Worm (Caenorhabditis elegans) whole organism, L3 larva: ENCODE data around the gene rgs-5.

ENCODE experiments used
- R02D3.7 ChIP-seq: fragments of 150-350 bp; optimal IDR thresholded peaks from 2 replicates; lab custom pipeline; 2014; ENCODE audit warnings: missing biosample characterization, missing genetic modification characterization
- ZK546.5 ChIP-seq: sonication (generic microtip); optimal IDR thresholded peaks from 2 replicates; lab custom pipeline; 2017; ENCODE audit warnings: missing biosample characterization, missing genetic modification characterization
- aly-2 ChIP-seq: fragments of 150-350 bp; optimal IDR thresholded peaks from 2 replicates; lab custom pipeline; 2014; ENCODE audit warnings: missing biosample characterization, missing genetic modification characterization
- ama-1 ChIP-seq: fragments of 150-350 bp; optimal IDR thresholded peaks from 2 replicates; lab custom pipeline; 2018
- ceh-16 ChIP-seq: sonication (generic microtip); optimal IDR thresholded peaks from 2 replicates; lab custom pipeline; 2017; ENCODE audit warnings: missing biosample characterization, missing genetic modification characterization
- ceh-28 ChIP-seq: fragments of 150-350 bp; optimal IDR thresholded peaks from 2 replicates; lab custom pipeline; 2014; ENCODE audit warnings: missing biosample characterization, missing genetic modification reagents, missing genetic modification characterization
- daf-12 ChIP-seq: fragments of 150-350 bp; optimal IDR thresholded peaks from 2 replicates; lab custom pipeline; 2014; ENCODE audit warnings: missing biosample characterization, missing genetic modification reagents, missing genetic modification characterization
- egl-27 ChIP-seq: sonication (generic microtip); optimal IDR thresholded peaks from 4 replicates; lab custom pipeline; 2017; ENCODE audit warnings: missing biosample characterization, missing genetic modification reagents, missing genetic modification characterization
- elt-1 ChIP-seq: fragments of 150-350 bp; optimal IDR thresholded peaks from 2 replicates; lab custom pipeline; 2014; ENCODE audit warnings: missing biosample characterization, missing genetic modification characterization
- elt-2 ChIP-seq: sonication (generic microtip); optimal IDR thresholded peaks from 2 replicates; lab custom pipeline; 2016; ENCODE audit warnings: missing genetic modification reagents, mild to moderate bottlenecking, missing genetic modification characterization, missing compliant biosample characterization
- elt-3 ChIP-seq, 3 experiments: fragments of 150-350 bp in 1 of 3; sonication (generic microtip) in 2 of 3; optimal IDR thresholded peaks; 2 replicates in 2 of 3; 4 replicates in 1 of 3; lab custom pipeline; 2014 to 2017; ENCODE audit warnings: missing biosample characterization in 3 of 3, missing genetic modification characterization in 3 of 3
- eor-1 ChIP-seq, 2 experiments: fragments of 150-350 bp; optimal IDR thresholded peaks; 2 replicates each; lab custom pipeline; 2014 to 2018; ENCODE audit warnings: missing biosample characterization in 2 of 2, missing genetic modification characterization in 2 of 2
- fkh-2 ChIP-seq: fragments of 150-350 bp; optimal IDR thresholded peaks from 2 replicates; lab custom pipeline; 2014; ENCODE audit warnings: missing biosample characterization, missing genetic modification reagents, missing genetic modification characterization
- fos-1 ChIP-seq: fragments of 150-350 bp; optimal IDR thresholded peaks from 2 replicates; lab custom pipeline; 2014; ENCODE audit warnings: missing biosample characterization, missing genetic modification characterization
- hmg-11 ChIP-seq: sonication (generic microtip); optimal IDR thresholded peaks from 2 replicates; lab custom pipeline; 2016; ENCODE audit warnings: missing genetic modification characterization, missing compliant biosample characterization
- lin-15B ChIP-seq: fragments of 150-350 bp; optimal IDR thresholded peaks from 2 replicates; lab custom pipeline; 2014; ENCODE audit warnings: missing biosample characterization, missing genetic modification characterization
- lin-39 ChIP-seq: fragments of 150-350 bp; optimal IDR thresholded peaks from 2 replicates; lab custom pipeline; 2018; ENCODE audit warnings: missing biosample characterization, missing genetic modification reagents, missing genetic modification characterization
- mdl-1 ChIP-seq: fragments of 150-350 bp; optimal IDR thresholded peaks from 2 replicates; lab custom pipeline; 2014; ENCODE audit warnings: missing biosample characterization, missing genetic modification characterization
- nfya-1 ChIP-seq: sonication (generic microtip); optimal IDR thresholded peaks from 2 replicates; lab custom pipeline; 2017; ENCODE audit warnings: missing genetic modification characterization, mild to moderate bottlenecking, missing compliant biosample characterization, antibody characterized with exemption, moderate library complexity; ENCODE audit not compliant: insufficient read depth
- nhr-11 ChIP-seq: fragments of 150-350 bp; optimal IDR thresholded peaks from 2 replicates; lab custom pipeline; 2014; ENCODE audit warnings: missing biosample characterization, missing genetic modification characterization
- nhr-237 ChIP-seq: fragments of 150-350 bp; optimal IDR thresholded peaks from 2 replicates; lab custom pipeline; 2014; ENCODE audit warnings: missing biosample characterization, missing genetic modification characterization
- nhr-25 ChIP-seq: sonication (generic microtip); optimal IDR thresholded peaks from 2 replicates; lab custom pipeline; 2017; ENCODE audit warnings: missing biosample characterization, missing genetic modification characterization
- nhr-43 ChIP-seq: sonication (generic microtip); optimal IDR thresholded peaks from 2 replicates; lab custom pipeline; 2016; ENCODE audit warnings: mild to moderate bottlenecking, missing genetic modification characterization, missing compliant biosample characterization; ENCODE audit not compliant: poor library complexity, severe bottlenecking
- nhr-67 ChIP-seq: fragments of 150-350 bp; optimal IDR thresholded peaks from 2 replicates; lab custom pipeline; 2014; ENCODE audit warnings: missing biosample characterization, missing genetic modification characterization
- nhr-76 ChIP-seq: fragments of 150-350 bp; sonication (generic microtip); optimal IDR thresholded peaks from 5 replicates; lab custom pipeline; 2014; ENCODE audit warnings: missing biosample characterization, missing genetic modification characterization
- pqm-1 ChIP-seq: fragments of 150-350 bp; optimal IDR thresholded peaks from 2 replicates; lab custom pipeline; 2017; ENCODE audit warnings: missing biosample characterization, missing genetic modification characterization, inconsistent platforms
- skn-1 ChIP-seq: fragments of 150-350 bp; optimal IDR thresholded peaks from 2 replicates; lab custom pipeline; 2014; ENCODE audit warnings: missing biosample characterization, missing genetic modification characterization
- unc-39 ChIP-seq: sonication (generic microtip); optimal IDR thresholded peaks from 4 replicates; lab custom pipeline; 2017; ENCODE audit warnings: missing biosample characterization, missing genetic modification characterization
- unc-62 ChIP-seq: fragments of 150-350 bp; sonication (generic microtip); optimal IDR thresholded peaks from 4 replicates; lab custom pipeline; 2014; ENCODE audit warnings: missing biosample characterization, missing genetic modification reagents, missing genetic modification characterization
- zag-1 ChIP-seq: fragments of 150-350 bp; optimal IDR thresholded peaks from 2 replicates; lab custom pipeline; 2014; ENCODE audit warnings: missing biosample characterization, missing genetic modification characterization
- ztf-11 ChIP-seq: fragments of 150-350 bp; optimal IDR thresholded peaks from 2 replicates; lab custom pipeline; 2014; ENCODE audit warnings: missing biosample characterization, missing genetic modification characterization

rgs-5 gene

ce11 chrIII:5737708-5738107 lies 39.4 kb downstream of the rgs-5 start, which contains the start of gene B0244.6:
TSS of gene B0244.6 (plus strand) at chrIII:5738008.
- TF ChIP-seq elt-2 (tag; lab: Kevin White, UChicago): peak; percentile 21
- TF ChIP-seq hmg-11 (tag; lab: Kevin White, UChicago): no peak

DNA sequence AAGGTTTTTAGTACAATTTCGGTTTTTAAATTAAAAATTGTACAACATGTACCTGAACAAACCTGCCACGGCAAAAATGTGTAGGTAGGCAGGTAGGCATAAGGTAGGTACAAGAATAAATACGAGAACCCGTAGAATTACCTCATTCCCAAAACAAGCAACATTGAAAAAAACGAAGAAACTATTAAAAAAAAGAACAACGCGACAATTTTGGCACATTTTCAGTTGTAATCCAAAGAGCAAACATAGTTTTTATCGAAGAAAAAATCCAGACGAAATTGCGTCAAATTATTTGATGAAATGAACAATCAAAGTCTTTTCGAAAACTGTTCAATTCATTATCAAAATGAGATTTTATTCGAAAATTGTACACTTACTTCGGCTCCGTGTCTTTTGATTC lies 42.3 kb downstream of the rgs-5 start, which contains the start of gene B0244.16:
B0244.16 (plus strand) TSS at position 301 of the 400 bp plus-strand sequence.
- TF ChIP-seq fos-1 (tag; lab: Kevin White, UChicago) (no peak), nfya-1 (tag; lab: Kevin White, UChicago) (no peak), unc-62 (GFP tag; lab: Kevin White, UChicago) (no peak), ceh-28 (tag; lab: Kevin White, UChicago) (no peak), elt-2 (tag; lab: Kevin White, UChicago) (no peak)

DNA sequence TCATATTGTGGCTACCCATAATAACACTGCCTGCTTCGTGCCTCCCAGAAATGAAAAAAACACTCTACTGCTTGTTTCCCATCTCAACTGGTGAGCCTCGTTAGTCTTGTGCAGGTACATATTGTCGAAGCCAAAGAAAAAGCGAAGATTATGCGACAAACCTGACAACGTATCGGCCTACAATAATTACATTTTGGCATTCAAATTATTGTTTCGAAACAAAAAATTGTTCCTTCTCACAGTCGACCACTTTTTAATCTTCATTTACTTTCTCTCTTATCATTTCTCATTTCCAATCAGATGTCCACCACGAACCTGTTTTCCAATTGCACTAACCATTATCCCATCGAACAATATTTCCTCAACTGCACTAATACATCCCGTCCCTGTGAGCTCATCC lies 44.7 kb downstream of the rgs-5 start, which contains the start of gene B0244.15:
B0244.15 (plus strand) TSS at position 301 of the 400 bp plus-strand sequence.
- TF ChIP-seq ama-1 (lab: Kevin White, UChicago) (no peak), lin-15B (tag; lab: Kevin White, UChicago) (no peak), nhr-25 (tag; lab: Kevin White, UChicago) (no peak), egl-27 (tag; lab: Kevin White, UChicago) (no peak), nhr-11 (tag; lab: Kevin White, UChicago) (no peak), hmg-11 (tag; lab: Kevin White, UChicago) (no peak), skn-1 (tag; lab: Kevin White, UChicago) (no peak), lin-39 (tag; lab: Kevin White, UChicago) (no peak), unc-62 (GFP tag; lab: Kevin White, UChicago) (no peak), eor-1 (tag; optimal IDR thresholded peaks at IDR 0.05; lab: Kevin White, UChicago) (no peak)

DNA sequence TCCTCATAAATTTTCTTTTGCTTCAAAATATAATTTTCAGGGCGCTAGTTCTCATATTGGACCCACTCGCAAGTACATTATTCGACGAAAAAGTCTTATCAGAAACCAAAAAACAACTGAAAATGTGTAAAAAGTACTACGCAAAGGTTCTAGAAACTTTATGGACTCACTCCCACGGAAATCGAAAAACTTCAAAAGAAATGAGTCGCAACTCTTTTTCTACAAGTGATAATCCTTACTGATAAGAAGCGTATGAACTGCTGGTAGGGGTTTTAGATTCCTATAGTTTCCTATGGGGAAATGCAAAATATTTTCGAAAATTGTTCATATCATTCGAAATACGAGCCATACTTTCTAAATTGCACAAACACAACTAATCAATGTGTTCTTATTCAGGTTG lies 46.2 kb downstream of the rgs-5 start, which contains the start of gene B0244.5:
B0244.5 (plus strand) TSS at position 301 of the 400 bp plus-strand sequence.
- TF ChIP-seq unc-62 (GFP tag; lab: Kevin White, UChicago) (no peak), elt-2 (tag; lab: Kevin White, UChicago) (peak; percentile 15), nhr-43 (tag; lab: Kevin White, UChicago) (no peak)

DNA sequence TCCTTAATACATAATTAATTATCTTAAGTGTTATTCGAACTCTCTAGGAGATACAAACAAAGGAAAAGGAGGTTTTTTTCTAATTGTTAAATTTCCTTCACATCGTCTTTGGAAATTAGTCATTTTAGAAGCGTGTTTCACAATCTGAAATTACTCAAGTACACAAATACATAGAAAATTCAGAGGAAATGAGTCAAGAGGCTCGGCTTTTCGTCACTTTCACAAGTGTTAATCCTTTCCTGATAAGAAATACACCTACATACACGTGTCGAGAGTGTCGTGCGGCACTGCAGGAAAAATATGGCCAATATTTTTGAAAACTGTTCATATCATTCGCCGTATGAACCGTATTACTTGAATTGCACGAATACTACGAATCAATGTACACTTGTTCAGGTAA lies 48.8 kb downstream of the rgs-5 start, which contains the start of gene B0244.4:
B0244.4 (plus strand) TSS at position 301 of the 400 bp plus-strand sequence.
- TF ChIP-seq fkh-2 (tag; lab: Kevin White, UChicago) (no peak), elt-3 (tag; optimal IDR thresholded peaks at IDR 0.05; lab: Kevin White, UChicago) (no peak), aly-2 (no peak), elt-1 (tag; lab: Kevin White, UChicago) (no peak), mdl-1 (tag; lab: Kevin White, UChicago) (no peak), ZK546.5 (tag; lab: Kevin White, UChicago) (no peak), ztf-11 (tag; lab: Kevin White, UChicago) (no peak), pqm-1 (tag; lab: Kevin White, UChicago) (no peak), nhr-76 (no peak)

- no peak for TF ChIP-seq nhr-76
- no peak for TF ChIP-seq fkh-2 (tag; lab: Kevin White, UChicago)
- no peak for TF ChIP-seq ceh-16
Measured at ce11 chrIII:5748360-5748759, 50.0 kb downstream of the rgs-5 start.

DNA sequence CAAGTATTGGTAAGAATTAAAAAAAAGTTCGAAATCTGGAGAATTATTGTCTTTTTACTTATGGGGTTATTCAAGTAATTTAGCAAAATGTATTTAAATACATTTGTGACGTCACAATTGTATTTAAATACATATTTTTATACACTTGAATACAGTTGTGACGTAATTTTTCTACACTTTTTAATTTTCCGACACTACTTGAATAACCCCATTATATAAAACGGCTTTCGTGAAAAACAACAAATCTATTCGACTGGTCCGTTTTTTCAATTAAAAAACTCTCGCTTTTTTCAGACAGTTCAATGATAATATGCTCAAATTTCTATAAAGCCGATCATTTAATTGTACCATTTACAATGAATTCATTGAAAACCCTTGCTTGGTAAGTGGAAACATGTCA lies 52.1 kb downstream of the rgs-5 start:
- TF ChIP-seq pqm-1 (tag; lab: Kevin White, UChicago): no peak
- TF ChIP-seq lin-39 (tag; lab: Kevin White, UChicago): no peak
- TF ChIP-seq R02D3.7 (tag; lab: Kevin White, UChicago): no peak
- no peak for TF ChIP-seq unc-39 (tag; lab: Kevin White, UChicago)
- no peak for TF ChIP-seq zag-1 (tag; lab: Kevin White, UChicago)
- no peak for TF ChIP-seq daf-12 (tag; lab: Kevin White, UChicago)
- TF ChIP-seq unc-62 (GFP tag; lab: Kevin White, UChicago): no peak
- no peak for TF ChIP-seq nhr-237
- no peak for TF ChIP-seq ztf-11 (tag; lab: Kevin White, UChicago)
- no peak for TF ChIP-seq nhr-25 (tag; lab: Kevin White, UChicago)
- TF ChIP-seq nhr-67 (tag; lab: Kevin White, UChicago): no peak
- no peak for TF ChIP-seq mdl-1 (tag; lab: Kevin White, UChicago)
- no peak for TF ChIP-seq nhr-43 (tag; lab: Kevin White, UChicago)
